Worm (Caenorhabditis elegans): ENCODE data around the gene srh-112.
"Not testable (repeated sequence)": the region's sequence is repeated elsewhere in the genome, so short reads cannot be mapped to it uniquely, and the experiment has no call there.

srh-112 gene

DNA sequence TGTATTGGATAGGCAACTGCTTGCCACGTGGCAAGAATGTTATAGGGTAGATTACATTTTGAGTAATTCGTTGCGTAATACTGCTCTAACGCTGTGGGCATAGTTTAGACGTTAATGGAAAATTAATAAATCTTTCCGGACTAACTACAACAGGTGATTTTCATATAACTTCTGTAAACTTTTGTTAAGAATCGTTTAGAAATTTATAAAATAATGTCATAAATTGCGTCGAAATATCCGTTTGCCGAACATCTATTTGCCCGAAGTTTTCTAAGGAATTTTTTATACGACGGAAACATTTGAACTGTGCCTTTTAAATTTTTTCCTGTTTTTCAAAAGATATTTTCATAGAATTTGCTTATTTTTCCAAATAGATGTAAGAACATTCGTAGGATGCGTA, at the start of gene srh-112:
srh-112 (minus strand) TSS at position 101 of the 400 bp plus-strand sequence.
- TF ChIP-seq unc-62 (GFP tag; optimal IDR thresholded peaks at IDR 0.05) = no peak

- TF ChIP-seq unc-62 (GFP tag; optimal IDR thresholded peaks at IDR 0.05) = no peak
Measured at ce11 chrV:17273249-17273648, 47.2 kb upstream of the srh-112 start, which contains the start of gene K10G4.10. TSS of gene K10G4.10 (plus strand) at chrV:17273549.

DNA sequence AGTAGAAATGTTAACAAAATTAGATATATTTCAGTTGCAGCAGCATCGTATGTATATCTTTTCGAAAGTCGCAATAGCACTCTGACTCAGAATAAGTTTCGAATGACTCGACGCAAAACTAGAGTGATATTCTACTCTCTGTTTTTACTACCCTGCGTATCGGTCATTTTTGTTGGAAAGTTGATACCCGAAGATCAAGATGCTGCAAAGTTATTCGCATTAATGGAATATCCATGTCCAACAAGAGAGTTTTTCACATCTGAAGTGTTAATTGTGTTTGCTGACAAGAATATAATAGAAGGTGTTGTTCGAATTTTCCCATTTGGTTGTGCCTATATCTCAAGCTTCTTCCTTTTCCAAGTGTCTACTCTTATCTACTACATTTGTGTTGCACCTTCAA, 46.1 kb upstream of the srh-112 start:
- no peak for TF ChIP-seq unc-62 (GFP tag; optimal IDR thresholded peaks at IDR 0.05)

DNA sequence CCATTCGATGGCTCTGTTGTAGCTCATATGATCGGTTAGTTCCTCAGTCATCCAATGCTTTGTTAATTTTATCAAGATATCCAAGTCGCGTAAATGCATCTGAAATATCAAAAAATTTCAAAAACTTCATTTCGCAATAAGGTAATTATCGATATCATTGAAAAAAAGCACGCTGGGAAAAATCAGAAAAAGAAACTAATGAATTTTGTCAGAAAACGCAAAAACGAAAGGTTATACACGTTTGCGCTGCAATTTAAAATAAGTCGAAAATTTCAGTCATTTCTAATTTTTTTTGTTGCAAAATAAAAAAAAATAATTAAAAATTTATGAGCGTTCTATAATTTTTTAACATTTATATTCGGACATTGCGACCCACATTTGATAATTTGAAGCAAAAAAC, 38.8 kb upstream of the srh-112 start, which contains the start of gene K10G4.3:
K10G4.3 (minus strand) TSS at position 101 of the 400 bp plus-strand sequence.
- TF ChIP-seq unc-62 (GFP tag; optimal IDR thresholded peaks at IDR 0.05) = not testable (repeated sequence)

ce11 chrV:17261385-17261784, 35.4 kb upstream of the srh-112 start:
- TF ChIP-seq unc-62 (GFP tag; optimal IDR thresholded peaks at IDR 0.05) = no peak

DNA sequence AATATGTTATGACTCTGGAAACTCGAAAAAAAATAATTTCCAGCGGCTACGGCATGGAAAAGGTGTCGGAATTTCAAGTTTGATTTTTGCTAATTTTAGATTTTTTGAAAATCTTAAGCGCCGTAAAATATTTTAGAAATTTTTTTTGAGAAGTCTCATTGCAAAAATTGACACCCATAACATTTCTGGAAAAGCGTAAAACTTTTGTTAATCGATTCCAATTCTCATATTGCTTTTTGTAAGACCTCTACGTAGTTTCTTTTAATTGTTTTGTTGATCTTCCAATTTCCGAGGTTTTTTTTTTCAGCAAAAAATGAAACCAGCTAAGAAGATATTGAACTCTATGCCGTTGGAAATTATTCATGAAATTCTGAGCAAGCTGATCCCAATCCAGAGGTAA, 32.8 kb upstream of the srh-112 start, which contains the start of gene fbxa-85:
fbxa-85 (plus strand) TSS at position 301 of the 400 bp plus-strand sequence.
- TF ChIP-seq unc-62 (GFP tag; optimal IDR thresholded peaks at IDR 0.05) = no peak

DNA sequence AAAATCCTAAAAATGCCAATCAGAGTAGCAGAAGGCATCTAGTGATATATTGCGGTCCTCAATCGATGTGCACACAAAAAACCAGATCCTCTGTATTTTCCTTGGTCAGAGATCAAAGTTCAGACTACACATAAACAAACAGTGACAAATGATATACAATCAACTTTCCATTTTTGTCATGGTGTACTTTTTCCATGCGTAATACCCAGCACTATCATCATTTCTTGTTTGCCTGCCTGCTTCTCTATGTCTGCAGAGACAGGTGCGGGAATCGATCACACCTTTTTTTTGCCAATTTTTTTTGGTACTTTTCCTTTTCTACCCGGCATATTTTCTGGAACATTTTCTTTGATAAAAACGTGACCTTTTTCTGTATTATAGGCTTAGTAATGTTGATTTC, 32.2 kb upstream of the srh-112 start:
- TF ChIP-seq unc-62 (GFP tag; optimal IDR thresholded peaks at IDR 0.05) = no peak

DNA sequence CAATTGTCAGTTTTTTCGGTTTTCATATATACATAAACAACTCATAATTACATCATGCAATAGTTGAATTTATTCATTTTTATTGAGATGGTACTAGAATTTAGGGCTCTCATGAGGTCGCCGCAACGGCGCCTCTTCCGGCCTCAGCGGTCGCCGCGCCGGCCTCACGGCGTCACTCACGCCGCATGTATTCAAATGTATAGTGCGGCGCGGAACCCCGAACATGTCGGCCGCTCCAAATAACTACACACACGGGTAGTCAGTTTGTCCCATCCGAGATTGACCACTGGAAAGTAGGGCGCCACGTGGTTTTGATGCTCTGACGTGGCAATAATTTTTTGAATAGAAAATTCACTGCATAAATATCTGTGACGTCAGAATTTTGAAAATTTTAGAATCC, 31.6 kb upstream of the srh-112 start:
- TF ChIP-seq unc-62 (GFP tag; optimal IDR thresholded peaks at IDR 0.05) = no peak

ce11 chrV:17255454-17255853, 29.4 kb upstream of the srh-112 start, which contains the start of gene srh-115:
TSS of gene srh-115 (plus strand) at chrV:17255754.
- TF ChIP-seq unc-62 (GFP tag; optimal IDR thresholded peaks at IDR 0.05) = no peak

ce11 chrV:17255028-17255427, 29.0 kb upstream of the srh-112 start, which contains the start of gene srh-116:
TSS of gene srh-116 (minus strand) at chrV:17255128.
- not testable (repeated sequence) for TF ChIP-seq unc-62 (GFP tag; optimal IDR thresholded peaks at IDR 0.05)

- TF ChIP-seq unc-62 (GFP tag; optimal IDR thresholded peaks at IDR 0.05) = no peak
Measured at ce11 chrV:17251364-17251961, 25.4 kb upstream of the srh-112 start, which contains the start of gene Y61B8A.6. TSS of gene Y61B8A.6 (plus strand) at chrV:17251911.

ce11 chrV:17248915-17249314, 22.9 kb upstream of the srh-112 start, which contains the start of gene clec-243:
TSS of gene clec-243 (minus strand) at chrV:17249015.
- no peak for TF ChIP-seq unc-62 (GFP tag; optimal IDR thresholded peaks at IDR 0.05)

ce11 chrV:17245406-17245805, 19.4 kb upstream of the srh-112 start, which contains the start of gene clec-242:
TSS of gene clec-242 (minus strand) at chrV:17245506.
- no peak for TF ChIP-seq unc-62 (GFP tag; optimal IDR thresholded peaks at IDR 0.05)

- no peak for TF ChIP-seq unc-62 (GFP tag; optimal IDR thresholded peaks at IDR 0.05)
Measured at ce11 chrV:17243016-17243415, 17.0 kb upstream of the srh-112 start.

DNA sequence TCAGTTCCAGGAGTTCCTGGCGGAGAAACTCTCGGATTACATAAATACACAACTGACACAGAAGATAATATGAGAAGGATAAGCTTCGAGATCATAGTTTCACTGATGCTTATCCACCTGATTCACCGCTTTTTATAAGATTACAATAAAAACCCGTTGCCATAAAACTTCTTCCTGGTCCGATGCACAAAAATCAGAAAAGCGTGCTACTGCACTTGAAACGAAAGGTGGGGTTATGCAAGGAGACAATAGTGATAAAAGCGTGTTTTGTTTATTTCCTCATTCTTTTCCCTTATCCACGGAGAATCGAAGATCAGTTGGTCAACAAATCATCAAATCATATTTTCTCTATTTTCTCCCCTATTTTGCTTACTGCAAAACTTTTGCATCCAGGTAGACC, 16.5 kb upstream of the srh-112 start, which contains the start of gene Y68A4B.3:
Y68A4B.3 (minus strand) TSS at position 101 of the 400 bp plus-strand sequence.
- TF ChIP-seq unc-62 (GFP tag; optimal IDR thresholded peaks at IDR 0.05) = no peak

ce11 chrV:17241278-17241661, 15.3 kb upstream of the srh-112 start:
- TF ChIP-seq unc-62 (GFP tag; optimal IDR thresholded peaks at IDR 0.05) = no peak

DNA sequence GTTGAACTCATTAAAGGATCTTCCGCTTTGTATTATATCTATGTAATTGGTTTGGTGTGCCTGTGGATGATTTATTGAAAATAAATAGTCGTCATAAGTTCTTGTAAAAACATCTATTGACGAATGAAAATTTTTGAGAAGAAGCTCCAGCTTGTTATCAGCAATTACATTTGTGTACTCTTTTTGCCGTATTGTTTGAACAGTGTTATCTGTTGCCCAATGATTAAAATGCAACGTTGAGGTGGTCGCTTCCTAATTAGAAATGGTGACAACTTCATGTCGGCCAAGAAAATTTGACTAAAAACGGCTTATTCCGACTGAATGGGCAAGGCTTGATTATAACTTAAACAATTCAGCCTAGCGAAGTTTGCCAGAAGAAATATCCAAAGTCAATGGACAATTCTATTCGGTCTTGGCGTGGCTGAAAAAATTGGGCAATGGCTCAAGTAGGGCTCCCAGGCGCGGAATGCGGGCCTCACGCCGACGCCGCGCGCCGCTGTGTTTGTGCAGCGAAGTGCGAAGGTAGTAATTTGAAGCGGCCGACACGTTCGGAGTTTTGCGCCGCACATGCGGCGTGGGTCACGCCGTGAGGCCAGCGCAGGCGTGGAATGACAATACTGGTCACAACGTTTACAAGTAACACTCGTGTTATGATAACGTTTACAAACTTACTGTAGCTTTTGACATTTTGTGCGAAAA, 14.7 kb upstream of the srh-112 start:
- no peak for TF ChIP-seq unc-62 (GFP tag; optimal IDR thresholded peaks at IDR 0.05)

All from whole organism, dauer.